Fruit fly (Drosophila melanogaster): ENCODE data around the gene aay.

Gene aay

DNA sequence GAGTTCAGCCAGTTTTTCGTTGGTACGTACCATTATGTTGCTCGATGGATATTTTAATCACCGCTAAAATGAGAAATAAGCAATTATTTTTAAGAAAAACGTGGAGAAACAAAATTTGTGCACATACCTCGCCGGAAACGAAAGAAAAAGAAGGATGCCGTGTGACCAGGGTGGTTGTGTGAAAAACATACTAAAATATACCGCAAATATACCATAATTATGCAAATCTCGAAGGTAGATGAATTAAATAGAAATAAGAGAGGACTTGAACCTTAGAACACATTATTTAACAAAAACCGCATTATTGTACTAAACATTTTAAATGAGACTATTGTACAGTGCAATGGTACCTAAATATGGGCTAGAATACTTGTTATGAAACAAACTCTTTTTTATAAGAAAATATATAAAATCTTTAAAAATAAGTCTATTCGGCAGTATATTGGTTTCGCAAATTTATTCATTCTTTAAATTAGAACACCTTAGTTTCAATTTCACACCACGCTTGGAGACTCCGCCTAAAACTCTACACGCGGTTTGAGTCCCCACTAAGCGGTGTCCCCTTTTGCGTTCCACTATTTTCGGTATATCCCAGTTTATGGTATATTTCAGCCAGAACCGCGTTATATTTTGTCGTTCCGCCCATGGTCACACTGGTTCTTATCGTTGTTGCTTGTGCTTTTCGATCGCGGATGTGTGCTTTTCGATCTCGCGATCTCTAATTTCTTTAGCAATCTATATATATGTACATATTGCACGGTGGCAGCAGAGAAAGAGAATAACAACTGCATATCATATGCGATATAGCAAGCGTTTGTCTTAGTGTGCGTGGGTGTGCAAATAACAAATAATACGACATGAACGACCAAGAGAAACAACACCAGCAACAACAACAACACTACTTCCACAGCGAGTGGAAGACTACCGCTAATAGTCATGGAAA lies 6.9 kb downstream of the aay start, which contains the start of the genes RpS17 and MTF-1 (continued):
- TF ChIP-seq B-H2 (GFP tag; optimal IDR thresholded peaks at IDR 0.05) (peak; percentile 44), zfh2 (GFP tag; optimal IDR thresholded peaks at IDR 0.05) (peak; percentile 29), CG8388 (GFP tag; optimal IDR thresholded peaks at IDR 0.05) (peak; percentile 35), phol (tag; optimal IDR thresholded peaks at IDR 0.05) (peak; percentile 44), CrebB (tag; optimal IDR thresholded peaks at IDR 0.05) (peak; percentile 52), al (GFP tag; IDR thresholded peaks at IDR 0.05) (no peak), Dll (GFP tag; IDR thresholded peaks at IDR 0.05; ENCODE audit: partially characterized antibody) (peak; percentile 56; the same call in 1 of the 4 replicates), ap (GFP tag; IDR thresholded peaks at IDR 0.05) (no peak), jumu (GFP tag; optimal IDR thresholded peaks at IDR 0.05) (no peak), CG1233 (GFP tag; optimal IDR thresholded peaks at IDR 0.05) (peak; percentile 31), ab (GFP tag; optimal IDR thresholded peaks at IDR 0.05) (no peak), CG4282 (GFP tag; optimal IDR thresholded peaks at IDR 0.05) (no peak), CG32767 (GFP tag; IDR thresholded peaks at IDR 0.05) (no peak), CG17612 (GFP tag; IDR thresholded peaks at IDR 0.05) (no peak), gem (tag; optimal IDR thresholded peaks at IDR 0.05) (peak; percentile 35), CG1832 (GFP tag; optimal IDR thresholded peaks at IDR 0.05) (no peak), ash1 (GFP tag; optimal IDR thresholded peaks at IDR 0.05) (no peak), CG2199 (GFP tag; IDR thresholded peaks at IDR 0.05) (no peak), CG14965 (GFP tag; optimal IDR thresholded peaks at IDR 0.05; ENCODE audit: borderline replicate concordance) (no peak), CG18011 (GFP tag; optimal IDR thresholded peaks at IDR 0.05) (peak; percentile 7), CG3281 (GFP tag; optimal IDR thresholded peaks at IDR 0.05) (peak; percentile 67), amos (GFP tag; IDR thresholded peaks at IDR 0.05; ENCODE audit: partially characterized antibody) (no peak; the same call in 1 of the 2 replicates), z (GFP tag; IDR thresholded peaks at IDR 0.05) (no peak), Mad (GFP tag; optimal IDR thresholded peaks at IDR 0.05) (peak; percentile 10), Fer3 (tag; optimal IDR thresholded peaks at IDR 0.05) (peak; percentile 24), wek (GFP tag; optimal IDR thresholded peaks at IDR 0.05) (peak; percentile 98), br (optimal IDR thresholded peaks at IDR 0.05) (no peak), Camta (GFP tag; optimal IDR thresholded peaks at IDR 0.05) (peak; percentile 57), cas (GFP tag; IDR thresholded peaks at IDR 0.05) (no peak), slou (GFP tag; optimal IDR thresholded peaks at IDR 0.05) (peak; percentile 53), CG9215 (GFP tag; IDR thresholded peaks at IDR 0.05) (no peak), crol (GFP tag; IDR thresholded peaks at IDR 0.05) (0 out of 2 replicates have a peak, but pooled peaks have one; percentile 15), Awh (GFP tag; IDR thresholded peaks at IDR 0.05) (peak; percentile 38; the same call in 1 of the 2 replicates), nau (GFP tag; optimal IDR thresholded peaks at IDR 0.05) (peak; percentile 65), ci (GFP tag; IDR thresholded peaks at IDR 0.05) (peak; percentile 90), YL-1 (GFP tag; optimal IDR thresholded peaks at IDR 0.05) (peak; percentile 83), kni (GFP tag; optimal IDR thresholded peaks at IDR 0.05) (peak; percentile 22), unc-4 (GFP tag; IDR thresholded peaks at IDR 0.05; ENCODE audit: partially characterized antibody) (no peak), HmgD (GFP tag; optimal IDR thresholded peaks at IDR 0.05) (no peak), CG9817 (tag; optimal IDR thresholded peaks at IDR 0.05) (no peak), CG6791 (GFP tag; IDR thresholded peaks at IDR 0.05; ENCODE audit: partially characterized antibody) (no peak), en (GFP tag; optimal IDR thresholded peaks at IDR 0.05) (peak; percentile 5), ro (GFP tag; IDR thresholded peaks at IDR 0.05) (no peak), Rfx (GFP tag; IDR thresholded peaks at IDR 0.05) (peak; percentile 70), da (GFP tag; optimal IDR thresholded peaks at IDR 0.05) (no peak), CG34376 (GFP tag; optimal IDR thresholded peaks at IDR 0.05) (peak; percentile 91), twi (tag; optimal IDR thresholded peaks at IDR 0.05) (no peak), schlank (tag; optimal IDR thresholded peaks at IDR 0.05) (peak; percentile 46), CG10321 (GFP tag; IDR thresholded peaks at IDR 0.05) (peak; percentile 39; the same call in 1 of the 2 replicates)

All from whole organism, embryonic.